Fruit fly (Drosophila melanogaster) whole organism, embryonic: ENCODE measurements around the gene Arp2.
A peak's percentile ranks its signal among the peaks of the same experiment; 100 is the strongest.

Source experiments
- Atf3 ChIP-seq: fragments of 200-800 bp; sonication (Bioruptor generic); optimal IDR thresholded peaks from 3 replicates; lab custom pipeline; 2016; ENCODE audit warnings: missing biosample characterization, missing genetic modification characterization
- BEAF-32 ChIP-seq: fragments of 200-800 bp; sonication (Bioruptor generic); optimal IDR thresholded peaks from 3 replicates; lab custom pipeline; 2017; ENCODE audit warnings: missing biosample characterization, missing genetic modification characterization, mild to moderate bottlenecking, moderate library complexity, missing genetic modification reagents
- Bteb2 ChIP-seq: fragments of 200-800 bp; sonication (Bioruptor generic); optimal IDR thresholded peaks from 2 replicates; lab custom pipeline; 2016; ENCODE audit warnings: missing biosample characterization, missing genetic modification characterization
- CG11398 ChIP-seq: fragments of 200-800 bp; sonication (Bioruptor generic); optimal IDR thresholded peaks from 2 replicates; lab custom pipeline; 2016; ENCODE audit warnings: missing biosample characterization, missing genetic modification characterization
- CG1233 ChIP-seq: fragments of 200-800 bp; sonication (Bioruptor generic); optimal IDR thresholded peaks from 4 replicates; lab custom pipeline; 2018; ENCODE audit warnings: missing biosample characterization, mild to moderate bottlenecking, missing genetic modification characterization
- CG16863 ChIP-seq: fragments of 200-800 bp; sonication (Bioruptor generic); optimal IDR thresholded peaks from 3 replicates; lab custom pipeline; 2016; ENCODE audit warnings: missing biosample characterization, missing genetic modification characterization
- CG17568 ChIP-seq: fragments of 200-800 bp; sonication (Bioruptor generic); optimal IDR thresholded peaks from 2 replicates; lab custom pipeline; 2018; ENCODE audit warnings: missing biosample characterization, mild to moderate bottlenecking, missing genetic modification characterization, moderate library complexity
- CG1792 ChIP-seq: fragments of 200-800 bp; sonication (Bioruptor generic); optimal IDR thresholded peaks from 2 replicates; lab custom pipeline; 2016; ENCODE audit warnings: missing biosample characterization, missing genetic modification characterization
- CG2116 ChIP-seq: fragments of 200-800 bp; sonication (Bioruptor generic); optimal IDR thresholded peaks from 3 replicates; lab custom pipeline; 2018; ENCODE audit warnings: missing biosample characterization, mild to moderate bottlenecking, missing genetic modification characterization
- CG2712 ChIP-seq: fragments of 200-800 bp; optimal IDR thresholded peaks from 3 replicates; lab custom pipeline; 2019; ENCODE audit warnings: missing biosample characterization, mild to moderate bottlenecking, missing genetic modification characterization, moderate library complexity
- CG30431 ChIP-seq: fragments of 200-800 bp; sonication (Bioruptor generic); optimal IDR thresholded peaks from 2 replicates; lab custom pipeline; 2017; ENCODE audit warnings: missing biosample characterization, missing genetic modification characterization
- CG3163 ChIP-seq: fragments of 200-800 bp; sonication (Bioruptor generic); optimal IDR thresholded peaks from 3 replicates; lab custom pipeline; 2016; ENCODE audit warnings: missing biosample characterization, missing genetic modification characterization
- CG3407 ChIP-seq: fragments of 200-800 bp; sonication (Bioruptor generic); optimal IDR thresholded peaks from 2 replicates; lab custom pipeline; 2018; ENCODE audit warnings: missing biosample characterization, mild to moderate bottlenecking, missing genetic modification characterization
- CG34224 ChIP-seq: fragments of 200-800 bp; sonication (Bioruptor generic); IDR thresholded peaks from 3 replicates; pipeline ENCODE4 v1.3.6; 2022; ENCODE audit warnings: missing biosample characterization, missing genetic modification characterization; ENCODE audit not compliant: partially characterized antibody
- CG4424 ChIP-seq: fragments of 200-800 bp; sonication (Bioruptor generic); optimal IDR thresholded peaks from 3 replicates; lab custom pipeline; 2016; ENCODE audit warnings: missing biosample characterization, missing genetic modification characterization
- CG4730 ChIP-seq: fragments of 200-800 bp; sonication (Bioruptor generic); IDR thresholded peaks from 2 replicates; pipeline ENCODE4 v1.3.6; 2022; ENCODE audit warnings: missing biosample characterization, missing genetic modification characterization
- CG6272 ChIP-seq: fragments of 200-800 bp; sonication (Bioruptor generic); IDR thresholded peaks from 2 replicates; pipeline ENCODE4 v1.3.6; 2022; ENCODE audit warnings: missing biosample characterization, missing genetic modification characterization
- CG6854 ChIP-seq: fragments of 200-800 bp; sonication (Bioruptor generic); optimal IDR thresholded peaks from 3 replicates; lab custom pipeline; 2017; ENCODE audit warnings: missing biosample characterization, mild to moderate bottlenecking, missing genetic modification characterization
- CG7963 ChIP-seq: fragments of 200-800 bp; sonication (Bioruptor generic); IDR thresholded peaks from 3 replicates; pipeline ENCODE4 v1.3.6; 2022; ENCODE audit warnings: missing biosample characterization, missing genetic modification characterization; ENCODE audit not compliant: partially characterized antibody
- CG7987 ChIP-seq: fragments of 200-800 bp; sonication (Bioruptor generic); optimal IDR thresholded peaks from 2 replicates; lab custom pipeline; 2018; ENCODE audit warnings: missing biosample characterization, mild to moderate bottlenecking, missing genetic modification characterization, moderate library complexity
- CG8290 ChIP-seq, 3 experiments: fragments of 200-800 bp; sonication (Bioruptor generic); optimal IDR thresholded peaks; 2 replicates each; lab custom pipeline; 2016 to 2019; ENCODE audit warnings: missing biosample characterization in 3 of 3, missing genetic modification characterization in 3 of 3, mild to moderate bottlenecking in 2 of 3, moderate library complexity in 1 of 3
- CHES-1-like ChIP-seq: fragments of 200-800 bp; sonication (Bioruptor generic); optimal IDR thresholded peaks from 2 replicates; lab custom pipeline; 2016; ENCODE audit warnings: missing biosample characterization, missing genetic modification characterization
- CrebB ChIP-seq: fragments of 200-800 bp; sonication (Bioruptor generic); optimal IDR thresholded peaks from 3 replicates; lab custom pipeline; 2018; ENCODE audit warnings: missing biosample characterization, mild to moderate bottlenecking, missing genetic modification characterization
- D19B ChIP-seq: fragments of 200-800 bp; sonication (Bioruptor generic); optimal IDR thresholded peaks from 2 replicates; lab custom pipeline; 2017; ENCODE audit warnings: missing biosample characterization, mild to moderate bottlenecking, missing genetic modification characterization
- Eip74EF ChIP-seq, 2 experiments: fragments of 200-800 bp in 1 of 2; fragments of >200 bp in 1 of 2; sonication (Bioruptor generic) in 1 of 2; optimal IDR thresholded peaks; 2 replicates each; lab custom pipeline; 2017 to 2019; ENCODE audit warnings: missing biosample characterization in 2 of 2, missing genetic modification characterization in 2 of 2, mild to moderate bottlenecking in 1 of 2, moderate library complexity in 1 of 2
- Fer3 ChIP-seq: fragments of 200-800 bp; sonication (Bioruptor generic); optimal IDR thresholded peaks from 2 replicates; lab custom pipeline; 2018; ENCODE audit warnings: missing biosample characterization, mild to moderate bottlenecking, missing genetic modification characterization, moderate library complexity
- Hand ChIP-seq: fragments of 200-800 bp; sonication (Bioruptor generic); optimal IDR thresholded peaks from 2 replicates; lab custom pipeline; 2017; ENCODE audit warnings: mild to moderate bottlenecking, missing biosample characterization, missing genetic modification reagents, missing genetic modification characterization
- Pdp1 ChIP-seq, 2 experiments: fragments of 200-800 bp; sonication (Bioruptor generic); optimal IDR thresholded peaks; 3 replicates each; lab custom pipeline; 2016; ENCODE audit warnings: missing biosample characterization in 2 of 2, missing genetic modification characterization in 2 of 2, mild to moderate bottlenecking in 1 of 2, moderate library complexity in 1 of 2
- Rx ChIP-seq: fragments of 200-800 bp; sonication (Bioruptor generic); IDR thresholded peaks from 2 replicates; pipeline ENCODE4 v1.3.6; 2022; ENCODE audit warnings: missing biosample characterization, missing genetic modification characterization
- ac ChIP-seq: fragments of 200-800 bp; sonication (Bioruptor generic); optimal IDR thresholded peaks from 3 replicates; lab custom pipeline; 2017; ENCODE audit warnings: missing biosample characterization, mild to moderate bottlenecking, missing genetic modification characterization
- amos ChIP-seq: fragments of 200-800 bp; sonication (Bioruptor generic); IDR thresholded peaks from 2 replicates; pipeline ENCODE4 v1.3.6; 2022; ENCODE audit warnings: missing biosample characterization, missing genetic modification characterization; ENCODE audit not compliant: partially characterized antibody
- aop ChIP-seq: fragments of 200-800 bp; sonication (Bioruptor generic); IDR thresholded peaks from 2 replicates; pipeline ENCODE4 v1.3.6; 2022; ENCODE audit warnings: missing biosample characterization, missing genetic modification characterization
- bcd ChIP-seq: fragments of 200-800 bp; sonication (Bioruptor generic); optimal IDR thresholded peaks from 2 replicates; lab custom pipeline; 2017; ENCODE audit warnings: missing biosample characterization, mild to moderate bottlenecking, missing genetic modification characterization
- ci ChIP-seq: fragments of 200-800 bp; sonication (Bioruptor generic); IDR thresholded peaks from 3 replicates; pipeline ENCODE4 v1.3.6; 2022; ENCODE audit warnings: missing biosample characterization, missing genetic modification characterization
- crol ChIP-seq: fragments of 200-800 bp; sonication (Bioruptor generic); IDR thresholded peaks from 2 replicates; pipeline ENCODE4 v1.3.6; 2022; ENCODE audit warnings: missing biosample characterization, missing genetic modification characterization
- dmrt11E ChIP-seq: fragments of 200-800 bp; sonication (Bioruptor generic); optimal IDR thresholded peaks from 3 replicates; lab custom pipeline; 2018; ENCODE audit warnings: missing biosample characterization, mild to moderate bottlenecking, missing genetic modification characterization, moderate library complexity
- gce ChIP-seq: fragments of 200-800 bp; sonication (Bioruptor generic); IDR thresholded peaks from 3 replicates; pipeline ENCODE4 v1.3.6; 2022; ENCODE audit warnings: missing biosample characterization, missing genetic modification characterization
- insv ChIP-seq, 2 experiments: fragments of 200-800 bp; sonication (Bioruptor generic); optimal IDR thresholded peaks; 3 replicates each; lab custom pipeline; 2016 to 2018; ENCODE audit warnings: missing biosample characterization in 2 of 2, missing genetic modification characterization in 2 of 2
- kay ChIP-seq: fragments of 200-800 bp; sonication (Bioruptor generic); optimal IDR thresholded peaks from 2 replicates; lab custom pipeline; 2016; ENCODE audit warnings: missing biosample characterization, missing genetic modification characterization
- maf-S ChIP-seq: fragments of 200-800 bp; sonication (Bioruptor generic); optimal IDR thresholded peaks from 2 replicates; lab custom pipeline; 2016; ENCODE audit warnings: missing biosample characterization, missing genetic modification characterization
- nau ChIP-seq: fragments of 200-800 bp; sonication (Bioruptor generic); optimal IDR thresholded peaks from 3 replicates; lab custom pipeline; 2017; ENCODE audit warnings: missing biosample characterization, mild to moderate bottlenecking, missing genetic modification characterization, missing genetic modification reagents
- pros ChIP-seq: fragments of 200-800 bp; sonication (Bioruptor generic); optimal IDR thresholded peaks from 3 replicates; lab custom pipeline; 2019; ENCODE audit warnings: missing biosample characterization, mild to moderate bottlenecking, missing genetic modification characterization, moderate library complexity
- salm ChIP-seq: fragments of 200-800 bp; sonication (Bioruptor generic); optimal IDR thresholded peaks from 2 replicates; lab custom pipeline; 2018; ENCODE audit warnings: missing biosample characterization, mild to moderate bottlenecking, missing genetic modification characterization
- shn ChIP-seq: fragments of 200-800 bp; sonication (Bioruptor generic); optimal IDR thresholded peaks from 3 replicates; lab custom pipeline; 2016; ENCODE audit warnings: missing biosample characterization, missing genetic modification characterization
- sr ChIP-seq: fragments of 200-800 bp; sonication (Bioruptor generic); IDR thresholded peaks from 3 replicates; pipeline ENCODE4 v1.3.6; 2022; ENCODE audit warnings: missing biosample characterization, missing genetic modification characterization
- stc ChIP-seq: fragments of 200-800 bp; sonication (Bioruptor generic); IDR thresholded peaks from 2 replicates; pipeline ENCODE4 v1.3.6; 2022; ENCODE audit warnings: missing biosample characterization, missing genetic modification characterization
- stwl ChIP-seq: fragments of 200-800 bp; sonication (Bioruptor generic); optimal IDR thresholded peaks from 3 replicates; lab custom pipeline; 2018; ENCODE audit warnings: missing biosample characterization, mild to moderate bottlenecking, missing genetic modification characterization, moderate library complexity

Arp2 gene

dm6 chrX:16598336-16598977 is 44.7 kb upstream of the Arp2 start (continued):
- TF ChIP-seq CG8290 (GFP tag; optimal IDR thresholded peaks at IDR 0.05; lab: Kevin White, UChicago) (no peak), CG8290 (tag; optimal IDR thresholded peaks at IDR 0.05; lab: Kevin White, UChicago) (peak in 1 of 2 experiments; percentile 47), ci (GFP tag; lab: Robert Waterston, UW) (no peak), D19B (GFP tag; lab: Kevin White, UChicago) (no peak), maf-S (GFP tag; lab: Kevin White, UChicago) (no peak), stwl (tag; lab: Kevin White, UChicago) (peak; percentile 26), CG1792 (GFP tag; lab: Kevin White, UChicago) (no peak), CG2712 (peak; percentile 3), shn (GFP tag; lab: Kevin White, UChicago) (no peak)

- TF ChIP-seq Pdp1 (GFP tag; optimal IDR thresholded peaks at IDR 0.05; lab: Kevin White, UChicago) (peak in 1 of 2 experiments; percentile 10), aop (no peak), stc (no peak), CG7963 (GFP tag; lab: Robert Waterston, UW) (no peak), Bteb2 (GFP tag; lab: Kevin White, UChicago) (no peak), nau (no peak), CG16863 (GFP tag; lab: Kevin White, UChicago) (no peak), crol (GFP tag; lab: Robert Waterston, UW) (peak; percentile 35; the same call in 1 of the 2 replicates), CG4424 (GFP tag; lab: Kevin White, UChicago) (no peak), CG30431 (GFP tag; lab: Kevin White, UChicago) (no peak), amos (no peak), Fer3 (tag; lab: Kevin White, UChicago) (no peak), CG1233 (GFP tag; lab: Kevin White, UChicago) (no peak), CG6272 (GFP tag; lab: Robert Waterston, UW) (no peak), CG34224 (GFP tag; lab: Robert Waterston, UW) (no peak), insv (GFP tag; optimal IDR thresholded peaks at IDR 0.05; lab: Kevin White, UChicago) (no peak), CG7987 (GFP tag; lab: Kevin White, UChicago) (peak; percentile 21), dmrt11E (peak; percentile 13), sr (GFP tag; lab: Robert Waterston, UW) (no peak), Hand (GFP tag; lab: Kevin White, UChicago) (no peak), CG2116 (GFP tag; lab: Kevin White, UChicago) (no peak), Atf3 (no peak), CrebB (tag; lab: Kevin White, UChicago) (peak; percentile 10), CG3163 (GFP tag; lab: Kevin White, UChicago) (no peak), salm (tag; lab: Kevin White, UChicago) (no peak), D19B (GFP tag; lab: Kevin White, UChicago) (no peak), gce (GFP tag; lab: Robert Waterston, UW) (no peak), CG11398 (GFP tag; lab: Kevin White, UChicago) (no peak), BEAF-32 (GFP tag; lab: Kevin White, UChicago) (no peak), bcd (GFP tag; lab: Kevin White, UChicago) (no peak), CG3407 (GFP tag; lab: Kevin White, UChicago) (no peak), CG4730 (GFP tag; lab: Robert Waterston, UW) (no peak), pros (GFP tag; lab: Kevin White, UChicago) (no peak), kay (peak; percentile 16), CG6854 (no peak), CHES-1-like (no peak), Eip74EF (GFP tag; optimal IDR thresholded peaks at IDR 0.05; lab: Kevin White, UChicago) (peak in 1 of 2 experiments; percentile 0), Rx (GFP tag; lab: Robert Waterston, UW) (no peak), ac (GFP tag; lab: Kevin White, UChicago) (no peak), CG17568 (GFP tag; lab: Kevin White, UChicago) (no peak)
Measured at dm6 chrX:16596250-16596793, 42.6 kb upstream of the Arp2 start.
